Worm (Caenorhabditis elegans) whole organism, midembryonic: ENCODE results near the gene K08F4.3.

Experiments used
- T22C8.4 ChIP-seq: fragments of 200-800 bp; sonication (Bioruptor generic); IDR thresholded peaks from 2 replicates; pipeline ENCODE4 v1.3.6; 2022; ENCODE audit warnings: missing genetic modification characterization, missing compliant biosample characterization
- cog-1 ChIP-seq: sonication (generic microtip); optimal IDR thresholded peaks from 2 replicates; lab custom pipeline; 2016; ENCODE audit warnings: missing genetic modification characterization, missing compliant biosample characterization
- flt-1 ChIP-seq: fragments of 200-800 bp; sonication (Bioruptor generic); IDR thresholded peaks from 2 replicates; pipeline ENCODE4 v1.3.6; 2022; ENCODE audit warnings: missing genetic modification characterization, missing compliant biosample characterization
- klf-2 ChIP-seq: fragments of 200-800 bp; sonication (Bioruptor generic); conservative IDR thresholded peaks from 2 replicates; pipeline ENCODE4 v1.3.6; 2022; ENCODE audit warnings: missing genetic modification reagents, missing genetic modification characterization, missing compliant biosample characterization
- med-1 ChIP-seq: sonication (generic microtip); optimal IDR thresholded peaks from 2 replicates; lab custom pipeline; 2017; ENCODE audit warnings: missing genetic modification characterization, mild to moderate bottlenecking, missing compliant biosample characterization, antibody characterized with exemption, missing genetic modification reagents; ENCODE audit not compliant: insufficient read depth
- ref-1 ChIP-seq: fragments of 200-800 bp; sonication (Bioruptor generic); conservative IDR thresholded peaks from 2 replicates; pipeline ENCODE4 v1.3.6; 2022; ENCODE audit warnings: missing genetic modification reagents, missing genetic modification characterization, missing compliant biosample characterization
- tab-1 ChIP-seq: fragments of 200-800 bp; sonication (Bioruptor generic); IDR thresholded peaks from 2 replicates; pipeline ENCODE4 v1.3.6; 2022; ENCODE audit warnings: missing genetic modification characterization, missing compliant biosample characterization
- ztf-23 ChIP-seq: fragments of 200-800 bp; sonication (Bioruptor generic); IDR thresholded peaks from 2 replicates; pipeline ENCODE4 v1.3.6; 2022; ENCODE audit warnings: missing genetic modification reagents, missing genetic modification characterization, missing compliant biosample characterization

ce11 chrIV:10084323-10084959, 44.6 kb upstream of the K08F4.3 start, which contains the start of gene W01B6.8:
- TF ChIP-seq T22C8.4, result no peak
- TF ChIP-seq ztf-23, result no peak
- TF ChIP-seq ref-1, result no peak
- no peak for TF ChIP-seq flt-1 (GFP tag; lab: Robert Waterston, UW)
- TF ChIP-seq med-1 (GFP tag; lab: Kevin White, UChicago), result no peak
- no peak for TF ChIP-seq cog-1 (tag; lab: Kevin White, UChicago)
- TF ChIP-seq klf-2 (GFP tag; lab: Robert Waterston, UW), result no peak
- no peak for TF ChIP-seq tab-1 (GFP tag; lab: Robert Waterston, UW)
